Fruit fly (Drosophila melanogaster): ENCODE results near the gene cwo.
A peak's percentile ranks its signal among the peaks of the same experiment; 100 is the strongest.

Gene cwo

DNA sequence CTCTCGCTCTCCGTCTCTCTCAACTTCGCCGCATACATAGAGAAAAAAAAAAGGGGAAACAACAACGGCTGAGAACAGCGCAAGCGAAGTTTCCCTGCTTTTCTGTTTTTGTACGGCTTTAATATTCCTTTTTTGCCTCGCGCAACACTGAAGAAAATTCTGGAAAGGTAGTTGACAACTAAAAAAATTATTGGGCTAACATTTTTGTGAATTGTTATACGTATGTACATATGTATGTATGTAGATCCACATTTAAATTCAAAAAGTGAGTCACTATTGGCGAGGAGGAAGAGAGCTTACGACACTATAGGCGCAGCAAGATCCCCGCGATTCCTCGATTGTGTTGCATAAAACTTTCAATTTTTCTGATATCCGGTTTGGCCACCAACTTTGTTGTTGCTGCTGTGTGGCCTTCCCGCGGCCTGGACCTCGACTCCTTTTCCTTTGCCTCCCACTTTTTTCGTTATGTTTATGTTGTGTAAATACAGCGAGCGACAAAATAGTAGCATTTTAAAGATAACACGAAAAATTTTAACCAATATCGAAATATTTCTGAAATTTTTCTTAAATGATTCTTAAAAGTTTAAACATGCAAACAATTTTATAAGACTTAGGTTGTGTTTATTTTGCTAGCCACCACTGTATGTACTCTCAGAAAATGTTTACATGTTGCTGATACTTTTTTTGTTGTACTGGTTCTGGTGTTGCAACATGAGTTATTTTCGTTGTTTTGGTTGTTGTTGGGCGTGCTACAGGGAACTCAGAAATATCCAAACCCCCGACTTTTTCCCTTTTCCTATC is 31.3 kb upstream of the cwo start (continued):
- TF ChIP-seq salr (GFP tag; optimal IDR thresholded peaks at IDR 0.05) = peak; percentile 75 to 95
- no peak for TF ChIP-seq Eip93F (GFP tag; optimal IDR thresholded peaks at IDR 0.05)
- TF ChIP-seq pdm3 (GFP tag; optimal IDR thresholded peaks at IDR 0.05) = peak; percentile 92
- peak; percentile 86 for TF ChIP-seq fd59A (GFP tag; optimal IDR thresholded peaks at IDR 0.05)
- peak; percentile 92 for TF ChIP-seq CG6808 (GFP tag; optimal IDR thresholded peaks at IDR 0.05)
- peak; percentile 92 for TF ChIP-seq CG31627 (GFP tag; optimal IDR thresholded peaks at IDR 0.05)
- peak; percentile 81 for TF ChIP-seq CG1621 (tag; optimal IDR thresholded peaks at IDR 0.05)
- TF ChIP-seq CG11902 (GFP tag; optimal IDR thresholded peaks at IDR 0.05) = peak; percentile 80
- TF ChIP-seq CG32006 (GFP tag; optimal IDR thresholded peaks at IDR 0.05) = peak; percentile 92
- peak; percentile 92 for TF ChIP-seq CG6276 (GFP tag; optimal IDR thresholded peaks at IDR 0.05)
- peak; percentile 93 for TF ChIP-seq CG6792 (GFP tag; optimal IDR thresholded peaks at IDR 0.05)
- TF ChIP-seq eg (GFP tag; IDR thresholded peaks at IDR 0.05) = no peak
- peak; percentile 93 for TF ChIP-seq achi (GFP tag; optimal IDR thresholded peaks at IDR 0.05)
- no peak for TF ChIP-seq CG11294 (GFP tag; IDR thresholded peaks at IDR 0.05)
- TF ChIP-seq Lpt (GFP tag; optimal IDR thresholded peaks at IDR 0.05) = peak; percentile 87
- TF ChIP-seq net (GFP tag; optimal IDR thresholded peaks at IDR 0.05) = peak; percentile 92
- TF ChIP-seq spab (GFP tag; optimal IDR thresholded peaks at IDR 0.05) = peak; percentile 88
- TF ChIP-seq CG8632 (GFP tag; optimal IDR thresholded peaks at IDR 0.05) = peak; percentile 90
- peak; percentile 96 for TF ChIP-seq Eip75B (GFP tag; optimal IDR thresholded peaks at IDR 0.05)

- TF ChIP-seq fd85E (GFP tag; optimal IDR thresholded peaks at IDR 0.05) = no peak
- TF ChIP-seq CG8119 (GFP tag; IDR thresholded peaks at IDR 0.05) = no peak
- no peak for TF ChIP-seq CG16779 (tag; optimal IDR thresholded peaks at IDR 0.05)
- TF ChIP-seq dac (GFP tag; optimal IDR thresholded peaks at IDR 0.05) = no peak
- TF ChIP-seq achi (GFP tag; optimal IDR thresholded peaks at IDR 0.05) = no peak
- no peak for TF ChIP-seq cyc (GFP tag; optimal IDR thresholded peaks at IDR 0.05)
- no peak for TF ChIP-seq CG8632 (GFP tag; optimal IDR thresholded peaks at IDR 0.05)
- TF ChIP-seq CG34406 (GFP tag; optimal IDR thresholded peaks at IDR 0.05) = no peak
- TF ChIP-seq Eip75B (GFP tag; optimal IDR thresholded peaks at IDR 0.05) = no peak
- no peak for TF ChIP-seq Blimp-1 (GFP tag; optimal IDR thresholded peaks at IDR 0.05)
Measured at dm6 chr3R:10357364-10357676, 30.7 kb upstream of the cwo start.

DNA sequence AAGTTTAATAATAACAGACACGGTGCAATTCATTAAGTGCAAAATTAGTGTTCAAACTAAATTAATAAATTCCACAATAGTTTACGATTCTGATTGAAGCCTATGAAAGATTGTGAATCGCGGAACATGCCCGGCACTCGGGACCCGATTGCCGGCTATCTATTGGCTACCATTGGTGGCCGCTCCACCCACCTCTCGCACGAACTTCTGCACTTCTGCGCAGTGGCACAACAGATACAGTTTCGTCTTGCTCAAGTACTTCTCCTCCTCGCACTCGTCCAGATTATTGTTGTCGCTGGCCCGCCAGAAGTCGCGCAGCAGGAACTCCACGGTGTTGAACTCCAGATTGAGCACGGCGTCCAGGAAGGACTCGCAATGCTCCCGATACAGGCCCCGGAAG is 23.8 kb upstream of the cwo start:
- no peak for TF ChIP-seq CG10631 (GFP tag; optimal IDR thresholded peaks at IDR 0.05)
- no peak for TF ChIP-seq net (GFP tag; optimal IDR thresholded peaks at IDR 0.05)
- no peak for TF ChIP-seq Ets21C (GFP tag; optimal IDR thresholded peaks at IDR 0.05)
- no peak for TF ChIP-seq CG32006 (GFP tag; optimal IDR thresholded peaks at IDR 0.05)
- no peak for TF ChIP-seq Met (GFP tag; optimal IDR thresholded peaks at IDR 0.05)
- no peak for TF ChIP-seq CG11294 (GFP tag; IDR thresholded peaks at IDR 0.05)
- no peak for TF ChIP-seq CG8119 (GFP tag; IDR thresholded peaks at IDR 0.05)

dm6 chr3R:10368251-10368650 is 19.8 kb upstream of the cwo start:
- no peak for TF ChIP-seq CG11762 (GFP tag; optimal IDR thresholded peaks at IDR 0.05; ENCODE audit: insufficient read depth)
- peak; percentile 40 for TF ChIP-seq CG7368 (GFP tag; optimal IDR thresholded peaks at IDR 0.05)

- TF ChIP-seq Sox102F (GFP tag; optimal IDR thresholded peaks at IDR 0.05) (no peak), CG1621 (tag; optimal IDR thresholded peaks at IDR 0.05) (no peak), svp (GFP tag) (peak; percentile 90)
Measured at dm6 chr3R:10369799-10370198, 18.3 kb upstream of the cwo start.

All from whole organism, prepupa.